Worm (Caenorhabditis elegans) whole organism, L4 larva: Measurements from ENCODE around the gene lst-4.

Source experiments
- attf-4 ChIP-seq: sonication (generic microtip); optimal IDR thresholded peaks from 3 replicates; lab custom pipeline; 2017; ENCODE audit warnings: missing biosample characterization, missing genetic modification characterization
- ceh-82 ChIP-seq: sonication (generic microtip); optimal IDR thresholded peaks from 2 replicates; lab custom pipeline; 2017; ENCODE audit warnings: missing biosample characterization, missing genetic modification characterization
- dmd-6 ChIP-seq: fragments of 200-800 bp; sonication (Bioruptor generic); IDR thresholded peaks from 2 replicates; pipeline ENCODE4 v1.3.6; 2022; ENCODE audit warnings: missing genetic modification reagents, missing genetic modification characterization, missing compliant biosample characterization
- dmd-8 ChIP-seq: fragments of 200-800 bp; sonication (Bioruptor generic); IDR thresholded peaks from 2 replicates; pipeline ENCODE4 v1.3.6; 2022; ENCODE audit warnings: missing genetic modification characterization, missing compliant biosample characterization
- dve-1 ChIP-seq: sonication (generic microtip); optimal IDR thresholded peaks from 2 replicates; lab custom pipeline; 2017; ENCODE audit warnings: antibody characterized with exemption, mild to moderate bottlenecking, missing genetic modification characterization, missing compliant biosample characterization; ENCODE audit not compliant: insufficient read depth
- jun-1 ChIP-seq: fragments of 150-350 bp; optimal IDR thresholded peaks from 2 replicates; lab custom pipeline; 2014; ENCODE audit warnings: missing biosample characterization, missing genetic modification reagents, missing genetic modification characterization
- lsy-2 ChIP-seq, 2 experiments: fragments of 150-350 bp in 1 of 2; sonication (generic microtip) in 1 of 2; optimal IDR thresholded peaks; 2 replicates each; lab custom pipeline; 2014 to 2017; ENCODE audit warnings: missing biosample characterization in 2 of 2, missing genetic modification characterization in 2 of 2
- mdl-1 ChIP-seq, 2 experiments: fragments of 150-350 bp in 1 of 2; sonication (generic microtip) in 1 of 2; optimal IDR thresholded peaks; 2 replicates each; lab custom pipeline; 2014 to 2017; ENCODE audit warnings: missing biosample characterization in 2 of 2, missing genetic modification characterization in 2 of 2
- nhr-102 ChIP-seq: sonication (generic microtip); optimal IDR thresholded peaks from 2 replicates; lab custom pipeline; 2016; ENCODE audit warnings: mild to moderate bottlenecking, missing genetic modification characterization, moderate library complexity, missing compliant biosample characterization
- nhr-77 ChIP-seq: fragments of 150-350 bp; optimal IDR thresholded peaks from 2 replicates; lab custom pipeline; 2014; ENCODE audit warnings: missing biosample characterization, missing genetic modification characterization
- tra-1 ChIP-seq: fragments of 200-800 bp; sonication (Bioruptor generic); IDR thresholded peaks from 2 replicates; pipeline ENCODE4 v1.3.6; 2022; ENCODE audit warnings: missing genetic modification reagents, missing genetic modification characterization, missing compliant biosample characterization
- zfp-2 ChIP-seq: sonication (generic microtip); optimal IDR thresholded peaks from 2 replicates; lab custom pipeline; 2016; ENCODE audit warnings: mild to moderate bottlenecking, missing genetic modification characterization, missing compliant biosample characterization

- TF ChIP-seq dmd-8, result no peak
- no peak for TF ChIP-seq jun-1
- no peak for TF ChIP-seq mdl-1 (tag; optimal IDR thresholded peaks at IDR 0.05; lab: Kevin White, UChicago)
- TF ChIP-seq zfp-2 (tag; lab: Kevin White, UChicago), result no peak
- TF ChIP-seq attf-4 (tag; lab: Kevin White, UChicago), result no peak
- no peak for TF ChIP-seq lsy-2 (tag; optimal IDR thresholded peaks at IDR 0.05; lab: Kevin White, UChicago)
- no peak for TF ChIP-seq dve-1 (tag; lab: Kevin White, UChicago)
- TF ChIP-seq ceh-82 (tag; lab: Kevin White, UChicago), result no peak
- no peak for TF ChIP-seq dmd-6 (GFP tag; lab: Robert Waterston, UW)
- TF ChIP-seq nhr-102 (tag; lab: Kevin White, UChicago), result no peak
- no peak for TF ChIP-seq tra-1 (GFP tag; lab: Robert Waterston, UW)
- no peak for TF ChIP-seq nhr-77
Observed at ce11 chrIV:14077135-14077534, 7.5 kb upstream of the lst-4 start, which contains the start of gene cfp-1.
